Worm (Caenorhabditis elegans) whole organism, L4 larva: Measurements from ENCODE around the gene unc-80.

Experiments
- F37D6.2 ChIP-seq: sonication (generic microtip); optimal IDR thresholded peaks from 2 replicates; lab custom pipeline; 2016; ENCODE audit warnings: mild to moderate bottlenecking, missing genetic modification characterization, missing compliant biosample characterization
- Y105C5A.15 ChIP-seq: fragments of 200-800 bp; sonication (Bioruptor generic); IDR thresholded peaks from 2 replicates; pipeline ENCODE4 v1.3.6; 2022; ENCODE audit warnings: missing genetic modification characterization, missing compliant biosample characterization
- Y5F2A.4 ChIP-seq: fragments of 200-800 bp; sonication (Bioruptor generic); optimal IDR thresholded peaks from 2 replicates; lab custom pipeline; 2018; ENCODE audit warnings: mild to moderate bottlenecking, missing genetic modification characterization, missing compliant biosample characterization
- aha-1 ChIP-seq: fragments of 150-350 bp; peaks from one replicate; lab custom pipeline; 2014; ENCODE audit warnings: missing biosample characterization, missing genetic modification characterization
- aly-2 ChIP-seq: sonication (generic microtip); optimal IDR thresholded peaks from 2 replicates; lab custom pipeline; 2018; ENCODE audit warnings: missing biosample characterization, missing genetic modification characterization
- ama-1 ChIP-seq: fragments of 150-350 bp; optimal IDR thresholded peaks from 2 replicates; lab custom pipeline; 2014; ENCODE audit warnings: inconsistent platforms, mixed read lengths
- ceh-62 ChIP-seq: sonication (generic microtip); optimal IDR thresholded peaks from 2 replicates; lab custom pipeline; 2017; ENCODE audit warnings: missing biosample characterization, missing genetic modification characterization
- ces-1 ChIP-seq: fragments of 150-350 bp; sonication (generic microtip); optimal IDR thresholded peaks from 4 replicates; lab custom pipeline; 2014; ENCODE audit warnings: missing biosample characterization, missing genetic modification reagents, missing genetic modification characterization
- ctbp-1 ChIP-seq: fragments of 200-800 bp; sonication (Bioruptor generic); IDR thresholded peaks from 2 replicates; pipeline ENCODE4 v1.3.6; 2022; ENCODE audit warnings: missing genetic modification reagents, missing genetic modification characterization, missing compliant biosample characterization
- daf-12 ChIP-seq: fragments of 150-350 bp; optimal IDR thresholded peaks from 2 replicates; lab custom pipeline; 2014; ENCODE audit warnings: missing biosample characterization, missing genetic modification reagents, missing genetic modification characterization
- daf-16 ChIP-seq, 3 experiments: sonication (generic microtip); optimal IDR thresholded peaks; 2 replicates each; lab custom pipeline; 2016 to 2017; ENCODE audit warnings: missing genetic modification characterization in 3 of 3, missing genetic modification reagents in 3 of 3, mild to moderate bottlenecking in 2 of 3, missing compliant biosample characterization in 2 of 3, missing biosample characterization in 1 of 3, moderate library complexity in 1 of 3
- daf-8 ChIP-seq: fragments of 200-800 bp; sonication (Bioruptor generic); IDR thresholded peaks from 2 replicates; pipeline ENCODE4 v1.3.6; 2022; ENCODE audit warnings: missing genetic modification characterization, missing compliant biosample characterization
- duxl-1 ChIP-seq: sonication (generic microtip); optimal IDR thresholded peaks from 2 replicates; lab custom pipeline; 2016; ENCODE audit warnings: mild to moderate bottlenecking, missing genetic modification characterization, moderate library complexity, missing compliant biosample characterization; ENCODE audit not compliant: poor library complexity
- egl-27 ChIP-seq: sonication (generic microtip); optimal IDR thresholded peaks from 3 replicates; lab custom pipeline; 2017; ENCODE audit warnings: missing biosample characterization, missing genetic modification reagents, missing genetic modification characterization
- egl-43 ChIP-seq: fragments of 200-800 bp; sonication (Bioruptor generic); IDR thresholded peaks from 2 replicates; pipeline ENCODE4 v1.3.6; 2022; ENCODE audit warnings: missing genetic modification reagents, missing genetic modification characterization, missing compliant biosample characterization
- fkh-10 ChIP-seq: fragments of 150-350 bp; optimal IDR thresholded peaks from 2 replicates; lab custom pipeline; 2014; ENCODE audit warnings: missing biosample characterization, missing genetic modification reagents, missing genetic modification characterization
- fos-1 ChIP-seq: fragments of 150-350 bp; optimal IDR thresholded peaks from 2 replicates; lab custom pipeline; 2014; ENCODE audit warnings: missing biosample characterization, missing genetic modification characterization
- hif-1 ChIP-seq, 2 experiments: sonication (generic microtip); optimal IDR thresholded peaks; 2 replicates each; lab custom pipeline; 2016 to 2017; ENCODE audit warnings: missing compliant biosample characterization in 2 of 2, missing genetic modification characterization in 2 of 2, missing genetic modification reagents in 2 of 2, missing genotype in 2 of 2, mild to moderate bottlenecking in 1 of 2
- hlh-30 ChIP-seq: sonication (generic microtip); optimal IDR thresholded peaks from 2 replicates; lab custom pipeline; 2017; ENCODE audit warnings: antibody characterized with exemption, mild to moderate bottlenecking, missing genetic modification characterization, missing compliant biosample characterization; ENCODE audit not compliant: insufficient read depth
- lim-7 ChIP-seq: fragments of 200-800 bp; sonication (Bioruptor generic); IDR thresholded peaks from 2 replicates; pipeline ENCODE4 v1.3.6; 2022; ENCODE audit warnings: missing genetic modification characterization, missing compliant biosample characterization
- lin-1 ChIP-seq: fragments of 200-800 bp; sonication (Bioruptor generic); IDR thresholded peaks from 2 replicates; pipeline ENCODE4 v1.3.6; 2022; ENCODE audit warnings: missing genetic modification reagents, missing genetic modification characterization, missing compliant biosample characterization
- lin-13 ChIP-seq: fragments of 150-350 bp; optimal IDR thresholded peaks from 2 replicates; lab custom pipeline; 2014; ENCODE audit warnings: missing biosample characterization, missing genetic modification reagents, missing genetic modification characterization
- lin-38 ChIP-seq: fragments of 200-800 bp; sonication (Bioruptor generic); IDR thresholded peaks from 2 replicates; pipeline ENCODE4 v1.3.6; 2022; ENCODE audit warnings: missing genetic modification reagents, missing genetic modification characterization, missing compliant biosample characterization
- lir-3 ChIP-seq: sonication (generic microtip); optimal IDR thresholded peaks from 2 replicates; lab custom pipeline; 2016; ENCODE audit warnings: mild to moderate bottlenecking, missing genetic modification characterization, missing compliant biosample characterization
- lsy-2 ChIP-seq, 2 experiments: fragments of 150-350 bp in 1 of 2; sonication (generic microtip) in 1 of 2; optimal IDR thresholded peaks; 2 replicates each; lab custom pipeline; 2014 to 2017; ENCODE audit warnings: missing biosample characterization in 2 of 2, missing genetic modification characterization in 2 of 2
- madf-9 ChIP-seq: fragments of 200-800 bp; sonication (Bioruptor generic); conservative IDR thresholded peaks from 2 replicates; pipeline ENCODE4 v1.3.6; 2022; ENCODE audit warnings: missing genetic modification reagents, missing genetic modification characterization, missing compliant biosample characterization
- mep-1 ChIP-seq: fragments of 150-350 bp; sonication (generic microtip); optimal IDR thresholded peaks from 3 replicates; lab custom pipeline; 2014; ENCODE audit warnings: missing biosample characterization, missing genetic modification characterization
- mes-2 ChIP-seq: sonication (generic microtip); optimal IDR thresholded peaks from 2 replicates; lab custom pipeline; 2016; ENCODE audit warnings: missing genotype, mild to moderate bottlenecking, missing genetic modification characterization, missing compliant biosample characterization; ENCODE audit not compliant: poor library complexity, severe bottlenecking
- nhr-102 ChIP-seq: sonication (generic microtip); optimal IDR thresholded peaks from 2 replicates; lab custom pipeline; 2016; ENCODE audit warnings: mild to moderate bottlenecking, missing genetic modification characterization, moderate library complexity, missing compliant biosample characterization
- nhr-11 ChIP-seq: fragments of 150-350 bp; optimal IDR thresholded peaks from 2 replicates; lab custom pipeline; 2014; ENCODE audit warnings: missing biosample characterization, missing genetic modification characterization
- nhr-111 ChIP-seq: fragments of 200-800 bp; sonication (Bioruptor generic); optimal IDR thresholded peaks from 2 replicates; lab custom pipeline; 2018; ENCODE audit warnings: mild to moderate bottlenecking, missing genetic modification characterization, missing compliant biosample characterization
- nhr-6 ChIP-seq: fragments of 150-350 bp; optimal IDR thresholded peaks from 2 replicates; lab custom pipeline; 2014; ENCODE audit warnings: missing biosample characterization, missing genetic modification characterization
- pqm-1 ChIP-seq: sonication (generic microtip); optimal IDR thresholded peaks from 2 replicates; lab custom pipeline; 2017; ENCODE audit warnings: missing biosample characterization, missing genetic modification characterization
- sdz-12 ChIP-seq: fragments of 200-800 bp; sonication (Bioruptor generic); optimal IDR thresholded peaks from 2 replicates; lab custom pipeline; 2018; ENCODE audit warnings: mild to moderate bottlenecking, missing genetic modification characterization, missing compliant biosample characterization
- tag-97 ChIP-seq: fragments of 200-800 bp; sonication (Bioruptor generic); IDR thresholded peaks from 2 replicates; pipeline ENCODE4 v1.3.6; 2022; ENCODE audit warnings: missing genetic modification characterization, missing compliant biosample characterization
- unc-39 ChIP-seq: sonication (generic microtip); optimal IDR thresholded peaks from 2 replicates; lab custom pipeline; 2017; ENCODE audit warnings: missing biosample characterization, missing genetic modification characterization
- vab-7 ChIP-seq: fragments of 200-800 bp; sonication (Bioruptor generic); IDR thresholded peaks from 2 replicates; pipeline ENCODE4 v1.3.6; 2022; ENCODE audit warnings: missing genetic modification reagents, missing genetic modification characterization, missing compliant biosample characterization
- zfp-2 ChIP-seq: sonication (generic microtip); optimal IDR thresholded peaks from 2 replicates; lab custom pipeline; 2016; ENCODE audit warnings: mild to moderate bottlenecking, missing genetic modification characterization, missing compliant biosample characterization
- zfp-3 ChIP-seq: fragments of 200-800 bp; sonication (Bioruptor generic); conservative IDR thresholded peaks from 2 replicates; pipeline ENCODE4 v1.3.6; 2022; ENCODE audit warnings: missing genetic modification reagents, missing genetic modification characterization, missing compliant biosample characterization
- zip-2 ChIP-seq: fragments of 150-350 bp; optimal IDR thresholded peaks from 2 replicates; lab custom pipeline; 2014; ENCODE audit warnings: missing biosample characterization, missing genetic modification characterization
- ztf-11 ChIP-seq: fragments of 150-350 bp; optimal IDR thresholded peaks from 2 replicates; lab custom pipeline; 2014; ENCODE audit warnings: missing biosample characterization, missing genetic modification characterization

unc-80 gene

ce11 chrV:20831867-20832266, 47.5 kb upstream of the unc-80 start (continued):
- TF ChIP-seq hif-1 (tag; optimal IDR thresholded peaks at IDR 0.05; lab: Kevin White, UChicago) (no peak), duxl-1 (tag; lab: Kevin White, UChicago) (no peak), sdz-12 (GFP tag; lab: Kevin White, UChicago) (no peak), ama-1 (lab: Kevin White, UChicago) (no peak), zfp-3 (no peak), lin-13 (GFP tag; lab: Kevin White, UChicago) (no peak), fos-1 (tag; lab: Kevin White, UChicago) (no peak), fkh-10 (no peak)
- TF ChIP-seq, all 104 proteins: peak for 15

- TF ChIP-seq ctbp-1 (GFP tag; lab: Robert Waterston, UW) (no peak), vab-7 (GFP tag; lab: Robert Waterston, UW) (0 out of 2 replicates have a peak, but pooled peaks have one; percentile 9), ztf-11 (no peak), duxl-1 (tag; lab: Kevin White, UChicago) (no peak), daf-8 (GFP tag; lab: Robert Waterston, UW) (no peak), mep-1 (tag; lab: Kevin White, UChicago) (peak; percentile 19), lin-1 (GFP tag; lab: Robert Waterston, UW) (no peak), nhr-111 (GFP tag; lab: Kevin White, UChicago) (no peak), lsy-2 (tag; optimal IDR thresholded peaks at IDR 0.05; lab: Kevin White, UChicago) (peak in 1 of 2 experiments; percentile 39), lin-38 (GFP tag; lab: Robert Waterston, UW) (peak; percentile 72), mes-2 (peak; percentile 67), hif-1 (tag; optimal IDR thresholded peaks at IDR 0.05; lab: Kevin White, UChicago) (peak in 1 of 2 experiments; percentile 64), aha-1 (peak; percentile 64), nhr-11 (tag; lab: Kevin White, UChicago) (no peak)
Measured at ce11 chrV:20832554-20832963, 46.8 kb upstream of the unc-80 start.

- no peak for TF ChIP-seq zfp-2
- no peak for TF ChIP-seq daf-16 (GFP tag; optimal IDR thresholded peaks at IDR 0.05; lab: Kevin White, UChicago)
- peak; percentile 0 for TF ChIP-seq daf-16 (tag; optimal IDR thresholded peaks at IDR 0.05; lab: Kevin White, UChicago)
- TF ChIP-seq aha-1 = peak; percentile 43
- TF ChIP-seq ceh-62 (tag; lab: Kevin White, UChicago) = no peak
- TF ChIP-seq mep-1 (tag; lab: Kevin White, UChicago) = peak; percentile 11
- TF ChIP-seq lin-38 (GFP tag; lab: Robert Waterston, UW) = peak; percentile 63
- peak; percentile 3 for TF ChIP-seq nhr-6 (tag; lab: Kevin White, UChicago)
- peak in 1 of 2 experiments; percentile 23 for TF ChIP-seq lsy-2 (tag; optimal IDR thresholded peaks at IDR 0.05; lab: Kevin White, UChicago)
- peak; percentile 55 for TF ChIP-seq mes-2
- no peak for TF ChIP-seq sdz-12 (GFP tag; lab: Kevin White, UChicago)
- no peak for TF ChIP-seq Y5F2A.4
- peak; percentile 23 for TF ChIP-seq hlh-30 (tag; lab: Kevin White, UChicago)
Measured at ce11 chrV:20837765-20838164, 41.6 kb upstream of the unc-80 start, which contains the start of gene mrps-12. mrps-12 (plus strand) TSS chrV:20838080.

- TF ChIP-seq hlh-30 (tag; lab: Kevin White, UChicago) (no peak), lim-7 (GFP tag; lab: Robert Waterston, UW) (no peak), unc-39 (no peak), sdz-12 (GFP tag; lab: Kevin White, UChicago) (no peak), ctbp-1 (GFP tag; lab: Robert Waterston, UW) (no peak), pqm-1 (no peak), lsy-2 (tag; optimal IDR thresholded peaks at IDR 0.05; lab: Kevin White, UChicago) (no peak), ces-1 (GFP tag; lab: Kevin White, UChicago) (no peak), lin-38 (GFP tag; lab: Robert Waterston, UW) (no peak)
Measured at ce11 chrV:20838565-20838964, 40.8 kb upstream of the unc-80 start, which contains the start of gene exos-7. exos-7 (plus strand) TSS chrV:20838865.

- TF ChIP-seq lir-3 (no peak), F37D6.2 (tag; lab: Kevin White, UChicago) (no peak), lsy-2 (tag; optimal IDR thresholded peaks at IDR 0.05; lab: Kevin White, UChicago) (no peak), tag-97 (GFP tag; lab: Robert Waterston, UW) (no peak), daf-16 (GFP tag; optimal IDR thresholded peaks at IDR 0.05; lab: Kevin White, UChicago) (no peak), daf-16 (tag; optimal IDR thresholded peaks at IDR 0.05; lab: Kevin White, UChicago) (no peak), mep-1 (tag; lab: Kevin White, UChicago) (no peak), nhr-6 (tag; lab: Kevin White, UChicago) (no peak), daf-12 (no peak), Y105C5A.15 (GFP tag; lab: Robert Waterston, UW) (no peak), egl-27 (tag; lab: Kevin White, UChicago) (no peak), vab-7 (GFP tag; lab: Robert Waterston, UW) (no peak), zip-2 (tag; lab: Kevin White, UChicago) (no peak), lin-38 (GFP tag; lab: Robert Waterston, UW) (no peak), egl-43 (GFP tag; lab: Robert Waterston, UW) (no peak), aly-2 (tag; lab: Kevin White, UChicago) (no peak), madf-9 (GFP tag; lab: Robert Waterston, UW) (no peak), nhr-111 (GFP tag; lab: Kevin White, UChicago) (no peak), nhr-102 (no peak)
Measured at ce11 chrV:20841484-20841883, 37.9 kb upstream of the unc-80 start.
